Fruit fly (Drosophila melanogaster) whole organism, prepupa: Measurements from ENCODE around the gene SP555.

Experiments
- CG3919 ChIP-seq: fragments of 200-800 bp; sonication (Bioruptor generic); optimal IDR thresholded peaks from 3 replicates; lab custom pipeline; 2016; ENCODE audit warnings: missing biosample characterization, missing genetic modification characterization
- CG6792 ChIP-seq: fragments of 200-800 bp; sonication (Bioruptor generic); optimal IDR thresholded peaks from 3 replicates; lab custom pipeline; 2016; ENCODE audit warnings: missing biosample characterization, missing genetic modification characterization
- CG8319 ChIP-seq: fragments of 200-800 bp; sonication (Bioruptor generic); optimal IDR thresholded peaks from 3 replicates; lab custom pipeline; 2016; ENCODE audit warnings: missing biosample characterization, missing genetic modification characterization
- CG8632 ChIP-seq: fragments of 200-800 bp; sonication (Bioruptor generic); optimal IDR thresholded peaks from 3 replicates; lab custom pipeline; 2016; ENCODE audit warnings: missing biosample characterization, missing genetic modification characterization
- Gug ChIP-seq: fragments of 200-800 bp; sonication (Bioruptor generic); IDR thresholded peaks from 2 replicates; pipeline ENCODE4 v1.3.6; 2022; ENCODE audit warnings: missing biosample characterization, missing genetic modification characterization
- OdsH ChIP-seq: fragments of 200-800 bp; sonication (Bioruptor generic); optimal IDR thresholded peaks from 3 replicates; lab custom pipeline; 2016; ENCODE audit warnings: missing biosample characterization, missing genetic modification characterization
- Sox15 ChIP-seq: fragments of 200-800 bp; sonication (Bioruptor generic); optimal IDR thresholded peaks from 3 replicates; lab custom pipeline; 2016; ENCODE audit warnings: missing biosample characterization, missing genetic modification characterization
- esn ChIP-seq: fragments of 200-800 bp; sonication (Bioruptor generic); optimal IDR thresholded peaks from 2 replicates; lab custom pipeline; 2016; ENCODE audit warnings: missing biosample characterization, mild to moderate bottlenecking, missing genetic modification characterization, moderate library complexity
- fd85E ChIP-seq: fragments of 200-800 bp; sonication (Bioruptor generic); optimal IDR thresholded peaks from 3 replicates; lab custom pipeline; 2016; ENCODE audit warnings: missing biosample characterization, missing genetic modification characterization
- svp ChIP-seq: fragments of 200-800 bp; sonication (Bioruptor generic); peaks from one replicate; lab custom pipeline; 2016; ENCODE audit warnings: missing biosample characterization, missing genetic modification characterization

- no peak for TF ChIP-seq esn (GFP tag; lab: Kevin White, UChicago)
- no peak for TF ChIP-seq Gug (GFP tag; lab: Robert Waterston, UW)
- no peak for TF ChIP-seq OdsH
- TF ChIP-seq fd85E = no peak
- TF ChIP-seq CG3919 = no peak
- TF ChIP-seq Sox15 = no peak
- TF ChIP-seq CG6792 (GFP tag; lab: Kevin White, UChicago) = no peak
- TF ChIP-seq CG8319 (GFP tag; lab: Kevin White, UChicago) = no peak
- no peak for TF ChIP-seq CG8632 (GFP tag; lab: Kevin White, UChicago)
- no peak for TF ChIP-seq svp (GFP tag; lab: Kevin White, UChicago)
Observed at dm6 chr2L:4998571-4999191, 38.8 kb upstream of the SP555 start.
